Fruit fly (Drosophila melanogaster) whole organism, prepupa: ENCODE data around the gene PolD1.

Experiments used
- CG16779 ChIP-seq: fragments of 200-800 bp; sonication (Bioruptor generic); optimal IDR thresholded peaks from 3 replicates; lab custom pipeline; 2017; ENCODE audit warnings: missing biosample characterization, mild to moderate bottlenecking, missing genetic modification characterization
- CG31627 ChIP-seq: fragments of 200-800 bp; sonication (Bioruptor generic); optimal IDR thresholded peaks from 3 replicates; lab custom pipeline; 2016; ENCODE audit warnings: missing biosample characterization, missing genetic modification characterization
- CG8632 ChIP-seq: fragments of 200-800 bp; sonication (Bioruptor generic); optimal IDR thresholded peaks from 3 replicates; lab custom pipeline; 2016; ENCODE audit warnings: missing biosample characterization, missing genetic modification characterization
- Hr39 ChIP-seq: fragments of 200-800 bp; sonication (Bioruptor generic); optimal IDR thresholded peaks from 2 replicates; lab custom pipeline; 2016; ENCODE audit warnings: missing biosample characterization, missing genetic modification characterization
- Lpt ChIP-seq: fragments of 200-800 bp; sonication (Bioruptor generic); optimal IDR thresholded peaks from 3 replicates; lab custom pipeline; 2016; ENCODE audit warnings: missing biosample characterization, missing genetic modification characterization
- achi ChIP-seq: fragments of 200-800 bp; sonication (Bioruptor generic); optimal IDR thresholded peaks from 3 replicates; lab custom pipeline; 2016; ENCODE audit warnings: missing biosample characterization, missing genetic modification characterization
- fkh ChIP-seq: fragments of 200-800 bp; sonication (Bioruptor generic); optimal IDR thresholded peaks from 3 replicates; lab custom pipeline; 2017; ENCODE audit warnings: missing biosample characterization, mild to moderate bottlenecking, missing genetic modification characterization, moderate library complexity
- spab ChIP-seq: fragments of 200-800 bp; sonication (Bioruptor generic); optimal IDR thresholded peaks from 2 replicates; lab custom pipeline; 2017; ENCODE audit warnings: missing biosample characterization, mild to moderate bottlenecking, missing genetic modification characterization, missing genetic modification reagents
- vri ChIP-seq: fragments of 200-800 bp; sonication (Bioruptor generic); optimal IDR thresholded peaks from 3 replicates; lab custom pipeline; 2016; ENCODE audit warnings: missing biosample characterization, mild to moderate bottlenecking, missing genetic modification characterization

DNA sequence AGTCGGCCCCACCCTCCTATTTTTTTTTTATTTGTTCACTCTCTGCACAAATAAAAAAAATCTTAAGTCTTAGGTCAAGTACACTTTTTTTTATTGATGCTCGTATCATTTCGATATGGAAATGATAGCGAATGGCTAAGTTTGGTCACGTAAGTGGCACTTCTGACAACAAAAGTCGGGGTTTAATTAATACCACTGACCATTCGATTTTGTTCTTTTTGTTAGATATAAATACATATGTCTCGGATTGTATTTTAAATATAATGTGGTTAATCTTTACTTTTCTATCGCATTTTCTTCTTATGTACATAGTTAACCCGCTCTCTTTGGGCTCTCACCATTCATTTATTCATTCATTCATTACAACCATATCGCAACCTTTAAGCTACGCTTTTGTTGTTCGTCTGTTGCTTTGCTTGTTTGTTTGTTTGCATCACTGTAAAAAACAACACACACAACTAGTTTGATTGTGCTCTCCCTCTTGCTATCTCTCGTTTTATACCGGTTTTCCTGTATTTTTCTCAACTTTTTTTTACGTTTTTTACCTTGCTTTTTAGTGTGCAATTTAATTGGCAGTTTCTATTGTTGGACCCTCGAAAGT, 14.6 kb upstream of the PolD1 start:
- TF ChIP-seq CG16779 (tag; lab: Kevin White, UChicago) = peak; percentile 66
- TF ChIP-seq achi (GFP tag; lab: Kevin White, UChicago) = peak; percentile 12
- TF ChIP-seq spab = no peak
- no peak for TF ChIP-seq CG8632
- peak; percentile 30 for TF ChIP-seq Lpt (GFP tag; lab: Kevin White, UChicago)
- TF ChIP-seq CG31627 (GFP tag; lab: Kevin White, UChicago) = no peak
- TF ChIP-seq Hr39 (GFP tag; lab: Kevin White, UChicago) = no peak
- TF ChIP-seq fkh (GFP tag; lab: Kevin White, UChicago) = peak; percentile 39
- no peak for TF ChIP-seq vri (GFP tag; lab: Kevin White, UChicago)
